Worm (Caenorhabditis elegans) whole organism, L4 larva: ENCODE measurements around the gene K06H7.8.

Experiments
- F10B5.3 ChIP-seq: sonication (generic microtip); optimal IDR thresholded peaks from 2 replicates; lab custom pipeline; 2016; ENCODE audit warnings: mild to moderate bottlenecking, missing genetic modification characterization, missing compliant biosample characterization
- F44E2.7 ChIP-seq: fragments of 200-800 bp; sonication (Bioruptor generic); IDR thresholded peaks from 2 replicates; pipeline ENCODE4 v2.1.2; 2022; ENCODE audit warnings: missing genetic modification characterization, missing compliant biosample characterization
- F49E8.2 ChIP-seq: sonication (generic microtip); optimal IDR thresholded peaks from 2 replicates; lab custom pipeline; 2016; ENCODE audit warnings: missing compliant biosample characterization, mild to moderate bottlenecking, missing genetic modification characterization, borderline replicate concordance
- R02D3.7 ChIP-seq: fragments of 150-350 bp; sonication (generic microtip); optimal IDR thresholded peaks from 3 replicates; lab custom pipeline; 2014; ENCODE audit warnings: missing biosample characterization, missing genetic modification characterization
- T20F7.1 ChIP-seq: fragments of 200-800 bp; sonication (Bioruptor generic); optimal IDR thresholded peaks from 2 replicates; lab custom pipeline; 2018; ENCODE audit warnings: mild to moderate bottlenecking, missing genetic modification characterization, missing compliant biosample characterization
- T26A8.4 ChIP-seq: fragments of 200-800 bp; sonication (Bioruptor generic); IDR thresholded peaks from 2 replicates; pipeline ENCODE4 v1.3.6; 2022; ENCODE audit warnings: missing genetic modification characterization, missing compliant biosample characterization
- ZK546.5 ChIP-seq, 2 experiments: sonication (generic microtip); optimal IDR thresholded peaks; 2 replicates each; lab custom pipeline; 2017; ENCODE audit warnings: missing biosample characterization in 2 of 2, missing genetic modification characterization in 2 of 2
- aha-1 ChIP-seq: fragments of 150-350 bp; peaks from one replicate; lab custom pipeline; 2014; ENCODE audit warnings: missing biosample characterization, missing genetic modification characterization
- aly-2 ChIP-seq: sonication (generic microtip); optimal IDR thresholded peaks from 2 replicates; lab custom pipeline; 2018; ENCODE audit warnings: missing biosample characterization, missing genetic modification characterization
- arid-1 ChIP-seq: fragments of 200-800 bp; sonication (Bioruptor generic); conservative IDR thresholded peaks from 2 replicates; pipeline ENCODE4 v1.3.6; 2022; ENCODE audit warnings: missing genetic modification reagents, missing genetic modification characterization, missing compliant biosample characterization
- attf-4 ChIP-seq: sonication (generic microtip); optimal IDR thresholded peaks from 3 replicates; lab custom pipeline; 2017; ENCODE audit warnings: missing biosample characterization, missing genetic modification characterization
- ceh-44 ChIP-seq: fragments of 200-800 bp; sonication (Bioruptor generic); IDR thresholded peaks from 2 replicates; pipeline ENCODE4 v1.3.6; 2022; ENCODE audit warnings: missing genetic modification reagents, missing genetic modification characterization, missing compliant biosample characterization
- ceh-82 ChIP-seq: sonication (generic microtip); optimal IDR thresholded peaks from 2 replicates; lab custom pipeline; 2017; ENCODE audit warnings: missing biosample characterization, missing genetic modification characterization
- daf-12 ChIP-seq: fragments of 150-350 bp; optimal IDR thresholded peaks from 2 replicates; lab custom pipeline; 2014; ENCODE audit warnings: missing biosample characterization, missing genetic modification reagents, missing genetic modification characterization
- daf-19 ChIP-seq: fragments of 200-800 bp; sonication (Bioruptor generic); conservative IDR thresholded peaks from 2 replicates; pipeline ENCODE4 v1.3.6; 2022; ENCODE audit warnings: missing genetic modification characterization, missing compliant biosample characterization
- daf-8 ChIP-seq: fragments of 200-800 bp; sonication (Bioruptor generic); IDR thresholded peaks from 2 replicates; pipeline ENCODE4 v1.3.6; 2022; ENCODE audit warnings: missing genetic modification characterization, missing compliant biosample characterization
- dmd-8 ChIP-seq: fragments of 200-800 bp; sonication (Bioruptor generic); IDR thresholded peaks from 2 replicates; pipeline ENCODE4 v1.3.6; 2022; ENCODE audit warnings: missing genetic modification characterization, missing compliant biosample characterization
- dmd-9 ChIP-seq: fragments of 200-800 bp; sonication (Bioruptor generic); IDR thresholded peaks from 2 replicates; pipeline ENCODE4 v1.3.6; 2022; ENCODE audit warnings: missing genetic modification reagents, missing genetic modification characterization, missing compliant biosample characterization
- dpl-1 ChIP-seq: fragments of 150-350 bp; optimal IDR thresholded peaks from 2 replicates; lab custom pipeline; 2014; ENCODE audit warnings: missing biosample characterization, missing genetic modification reagents, missing genetic modification characterization
- egl-27 ChIP-seq: sonication (generic microtip); optimal IDR thresholded peaks from 3 replicates; lab custom pipeline; 2017; ENCODE audit warnings: missing biosample characterization, missing genetic modification reagents, missing genetic modification characterization
- egl-43 ChIP-seq: fragments of 200-800 bp; sonication (Bioruptor generic); IDR thresholded peaks from 2 replicates; pipeline ENCODE4 v1.3.6; 2022; ENCODE audit warnings: missing genetic modification reagents, missing genetic modification characterization, missing compliant biosample characterization
- fkh-10 ChIP-seq: fragments of 150-350 bp; optimal IDR thresholded peaks from 2 replicates; lab custom pipeline; 2014; ENCODE audit warnings: missing biosample characterization, missing genetic modification reagents, missing genetic modification characterization
- hlh-30 ChIP-seq: sonication (generic microtip); optimal IDR thresholded peaks from 2 replicates; lab custom pipeline; 2017; ENCODE audit warnings: antibody characterized with exemption, mild to moderate bottlenecking, missing genetic modification characterization, missing compliant biosample characterization; ENCODE audit not compliant: insufficient read depth
- jun-1 ChIP-seq: fragments of 150-350 bp; optimal IDR thresholded peaks from 2 replicates; lab custom pipeline; 2014; ENCODE audit warnings: missing biosample characterization, missing genetic modification reagents, missing genetic modification characterization
- lin-13 ChIP-seq: fragments of 150-350 bp; optimal IDR thresholded peaks from 2 replicates; lab custom pipeline; 2014; ENCODE audit warnings: missing biosample characterization, missing genetic modification reagents, missing genetic modification characterization
- lir-3 ChIP-seq: sonication (generic microtip); optimal IDR thresholded peaks from 2 replicates; lab custom pipeline; 2016; ENCODE audit warnings: mild to moderate bottlenecking, missing genetic modification characterization, missing compliant biosample characterization
- madf-5 ChIP-seq, 2 experiments: fragments of 200-800 bp; sonication (Bioruptor generic); IDR thresholded peaks; 2 replicates each; pipeline ENCODE4 v1.3.6; 2022; ENCODE audit warnings: missing compliant biosample characterization in 2 of 2, missing genetic modification characterization in 2 of 2
- mdt-29 ChIP-seq: fragments of 200-800 bp; sonication (Bioruptor generic); IDR thresholded peaks from 2 replicates; pipeline ENCODE4 v1.3.6; 2022; ENCODE audit warnings: missing genetic modification reagents, missing genetic modification characterization, missing compliant biosample characterization
- mep-1 ChIP-seq: fragments of 150-350 bp; sonication (generic microtip); optimal IDR thresholded peaks from 3 replicates; lab custom pipeline; 2014; ENCODE audit warnings: missing biosample characterization, missing genetic modification characterization
- nhr-10 ChIP-seq: fragments of 150-350 bp; optimal IDR thresholded peaks from 2 replicates; lab custom pipeline; 2014; ENCODE audit warnings: missing biosample characterization, missing genetic modification characterization
- nhr-102 ChIP-seq: sonication (generic microtip); optimal IDR thresholded peaks from 2 replicates; lab custom pipeline; 2016; ENCODE audit warnings: mild to moderate bottlenecking, missing genetic modification characterization, moderate library complexity, missing compliant biosample characterization
- nhr-11 ChIP-seq: fragments of 150-350 bp; optimal IDR thresholded peaks from 2 replicates; lab custom pipeline; 2014; ENCODE audit warnings: missing biosample characterization, missing genetic modification characterization
- nhr-111 ChIP-seq: fragments of 200-800 bp; sonication (Bioruptor generic); optimal IDR thresholded peaks from 2 replicates; lab custom pipeline; 2018; ENCODE audit warnings: mild to moderate bottlenecking, missing genetic modification characterization, missing compliant biosample characterization
- nhr-237 ChIP-seq: sonication (generic microtip); optimal IDR thresholded peaks from 2 replicates; lab custom pipeline; 2017; ENCODE audit warnings: missing biosample characterization, missing genetic modification characterization
- nhr-25 ChIP-seq: sonication (generic microtip); optimal IDR thresholded peaks from 2 replicates; lab custom pipeline; 2017; ENCODE audit warnings: missing genetic modification characterization, mild to moderate bottlenecking, missing compliant biosample characterization, antibody characterized with exemption, moderate library complexity, borderline replicate concordance; ENCODE audit not compliant: insufficient read depth
- nhr-42 ChIP-seq: fragments of 200-800 bp; sonication (Bioruptor generic); IDR thresholded peaks from 2 replicates; pipeline ENCODE4 v1.3.6; 2022; ENCODE audit warnings: missing genetic modification characterization, missing compliant biosample characterization
- nhr-48 ChIP-seq: sonication (generic microtip); optimal IDR thresholded peaks from 2 replicates; lab custom pipeline; 2016; ENCODE audit warnings: mild to moderate bottlenecking, missing genetic modification characterization, missing compliant biosample characterization
- nhr-76 ChIP-seq: fragments of 150-350 bp; optimal IDR thresholded peaks from 2 replicates; lab custom pipeline; 2014; ENCODE audit warnings: missing biosample characterization, missing genetic modification characterization
- nhr-77 ChIP-seq: fragments of 150-350 bp; optimal IDR thresholded peaks from 2 replicates; lab custom pipeline; 2014; ENCODE audit warnings: missing biosample characterization, missing genetic modification characterization
- pha-4 ChIP-seq, 2 experiments: fragments of 150-350 bp in 1 of 2; fragments of 200-800 bp in 1 of 2; sonication (Bioruptor generic) in 1 of 2; IDR thresholded peaks in 1 of 2; optimal IDR thresholded peaks in 1 of 2; 2 replicates each; pipeline versions ENCODE4 v1.3.6 to Lab custom; 2014 to 2022; ENCODE audit warnings: missing genetic modification characterization in 2 of 2, missing genetic modification reagents in 2 of 2, missing biosample characterization in 1 of 2, missing compliant biosample characterization in 1 of 2
- rbr-2 ChIP-seq: sonication (generic microtip); optimal IDR thresholded peaks from 2 replicates; lab custom pipeline; 2016; ENCODE audit warnings: missing genotype, missing genetic modification characterization, missing compliant biosample characterization
- set-16 ChIP-seq: fragments of 200-800 bp; sonication (Bioruptor generic); IDR thresholded peaks from 2 replicates; pipeline ENCODE4 v1.3.6; 2022; ENCODE audit warnings: missing genetic modification reagents, missing genetic modification characterization, missing compliant biosample characterization
- snpc-4 ChIP-seq: fragments of 150-350 bp; optimal IDR thresholded peaks from 2 replicates; lab custom pipeline; 2014; ENCODE audit warnings: missing biosample characterization, missing genetic modification characterization
- spr-1 ChIP-seq: sonication (generic microtip); optimal IDR thresholded peaks from 2 replicates; lab custom pipeline; 2016; ENCODE audit warnings: mild to moderate bottlenecking, missing genetic modification characterization, missing compliant biosample characterization
- tag-97 ChIP-seq: fragments of 200-800 bp; sonication (Bioruptor generic); IDR thresholded peaks from 2 replicates; pipeline ENCODE4 v1.3.6; 2022; ENCODE audit warnings: missing genetic modification characterization, missing compliant biosample characterization
- unc-39 ChIP-seq: sonication (generic microtip); optimal IDR thresholded peaks from 2 replicates; lab custom pipeline; 2017; ENCODE audit warnings: missing biosample characterization, missing genetic modification characterization
- zag-1 ChIP-seq: fragments of 150-350 bp; optimal IDR thresholded peaks from 2 replicates; lab custom pipeline; 2014; ENCODE audit warnings: missing biosample characterization, missing genetic modification characterization
- zfp-2 ChIP-seq: sonication (generic microtip); optimal IDR thresholded peaks from 2 replicates; lab custom pipeline; 2016; ENCODE audit warnings: mild to moderate bottlenecking, missing genetic modification characterization, missing compliant biosample characterization
- zfp-3 ChIP-seq: fragments of 200-800 bp; sonication (Bioruptor generic); conservative IDR thresholded peaks from 2 replicates; pipeline ENCODE4 v1.3.6; 2022; ENCODE audit warnings: missing genetic modification reagents, missing genetic modification characterization, missing compliant biosample characterization
- zip-2 ChIP-seq: fragments of 150-350 bp; optimal IDR thresholded peaks from 2 replicates; lab custom pipeline; 2014; ENCODE audit warnings: missing biosample characterization, missing genetic modification characterization

The K06H7.8 gene

ce11 chrIII:8126978-8127377, 29.0 kb upstream of the K06H7.8 start (continued):
- TF ChIP-seq T26A8.4 (GFP tag; lab: Robert Waterston, UW) (no peak), jun-1 (tag; lab: Kevin White, UChicago) (no peak), lin-13 (no peak), nhr-102 (tag; lab: Kevin White, UChicago) (no peak)

ce11 chrIII:8125234-8125633, 27.2 kb upstream of the K06H7.8 start:
- TF ChIP-seq pha-4 (GFP tag; IDR thresholded peaks at IDR 0.05; lab: Robert Waterston, UW) (no peak), pha-4 (tag; optimal IDR thresholded peaks at IDR 0.05; lab: Kevin White, UChicago) (no peak), R02D3.7 (tag; lab: Kevin White, UChicago) (no peak), F49E8.2 (tag; lab: Kevin White, UChicago) (no peak), rbr-2 (tag; lab: Kevin White, UChicago) (peak; percentile 53), zip-2 (tag; lab: Kevin White, UChicago) (peak; percentile 36), arid-1 (GFP tag; lab: Robert Waterston, UW) (no peak), dmd-8 (no peak), T26A8.4 (GFP tag; lab: Robert Waterston, UW) (no peak), nhr-42 (GFP tag; lab: Robert Waterston, UW) (no peak), attf-4 (tag; lab: Kevin White, UChicago) (no peak), daf-12 (tag; lab: Kevin White, UChicago) (no peak), spr-1 (tag; lab: Kevin White, UChicago) (no peak), T20F7.1 (GFP tag; lab: Kevin White, UChicago) (no peak), set-16 (GFP tag; lab: Robert Waterston, UW) (no peak), fkh-10 (no peak), ceh-44 (GFP tag; lab: Robert Waterston, UW) (no peak), jun-1 (tag; lab: Kevin White, UChicago) (no peak), lir-3 (tag; lab: Kevin White, UChicago) (no peak), nhr-76 (tag; lab: Kevin White, UChicago) (no peak), lin-13 (no peak), nhr-237 (tag; lab: Kevin White, UChicago) (no peak), unc-39 (tag; lab: Kevin White, UChicago) (no peak), mep-1 (peak; percentile 63), zfp-2 (tag; lab: Kevin White, UChicago) (no peak), dmd-9 (GFP tag; lab: Robert Waterston, UW) (no peak), madf-5 (GFP tag; IDR thresholded peaks at IDR 0.05; lab: Robert Waterston, UW) (no peak), aha-1 (peak; percentile 35), daf-8 (GFP tag; lab: Robert Waterston, UW) (no peak), daf-19 (GFP tag; lab: Robert Waterston, UW) (no peak), F10B5.3 (tag; lab: Kevin White, UChicago) (no peak), nhr-11 (tag; lab: Kevin White, UChicago) (no peak), nhr-25 (tag; lab: Kevin White, UChicago) (no peak), nhr-48 (tag; lab: Kevin White, UChicago) (peak; percentile 50), ZK546.5 (tag; optimal IDR thresholded peaks at IDR 0.05; lab: Kevin White, UChicago) (no peak), dpl-1 (peak; percentile 19), F44E2.7 (GFP tag; lab: Robert Waterston, UW) (no peak), ceh-82 (no peak), egl-43 (no peak), hlh-30 (peak; percentile 27), nhr-77 (tag; lab: Kevin White, UChicago) (no peak), nhr-10 (tag; lab: Kevin White, UChicago) (no peak), zag-1 (tag; lab: Kevin White, UChicago) (no peak), zfp-3 (no peak), nhr-102 (tag; lab: Kevin White, UChicago) (no peak), mdt-29 (GFP tag; lab: Robert Waterston, UW) (no peak), aly-2 (tag; lab: Kevin White, UChicago) (no peak), nhr-111 (no peak), snpc-4 (tag; lab: Kevin White, UChicago) (no peak), tag-97 (GFP tag; lab: Robert Waterston, UW) (no peak), egl-27 (tag; lab: Kevin White, UChicago) (no peak)
